Worm (Caenorhabditis elegans): Measurements from ENCODE around the gene srj-27.

- TF ChIP-seq ref-1 (GFP tag; conservative IDR thresholded peaks at IDR 0.05) (no peak), ztf-23 (GFP tag; IDR thresholded peaks at IDR 0.05) (no peak), cog-1 (tag; optimal IDR thresholded peaks at IDR 0.05) (no peak), ztf-29 (GFP tag; IDR thresholded peaks at IDR 0.05) (no peak), tab-1 (GFP tag; IDR thresholded peaks at IDR 0.05) (no peak), klf-2 (GFP tag; conservative IDR thresholded peaks at IDR 0.05) (no peak)
Observed at ce11 chrV:15150661-15151060, 23.3 kb upstream of the srj-27 start, which contains the start of gene T09F5.2.

Measured in whole organism, midembryonic.